Fruit fly (Drosophila melanogaster): ENCODE results near the gene CG34302.

Gene CG34302

dm6 chr3R:9791177-9791806, 32.3 kb downstream of the CG34302 start, which contains the start of the genes CG12945 and CG8507 (continued):
- no peak for TF ChIP-seq nerfin-2 (GFP tag; IDR thresholded peaks at IDR 0.05; ENCODE audit: partially characterized antibody)
- peak; percentile 52 for TF ChIP-seq BEAF-32 (GFP tag; optimal IDR thresholded peaks at IDR 0.05)
- TF ChIP-seq Fer1 (GFP tag; optimal IDR thresholded peaks at IDR 0.05), result peak; percentile 57
- no peak for TF ChIP-seq Adf1 (GFP tag; IDR thresholded peaks at IDR 0.05)
- no peak for TF ChIP-seq CG2129 (GFP tag; IDR thresholded peaks at IDR 0.05; ENCODE audit: partially characterized antibody)
- no peak for TF ChIP-seq CG5180 (GFP tag; optimal IDR thresholded peaks at IDR 0.05)
- no peak for TF ChIP-seq CG1529 (GFP tag; optimal IDR thresholded peaks at IDR 0.05)
- peak; percentile 4 for TF ChIP-seq dmrt11E (tag; optimal IDR thresholded peaks at IDR 0.05)
- TF ChIP-seq toy (GFP tag; IDR thresholded peaks at IDR 0.05), result no peak
- peak; percentile 31 for TF ChIP-seq CG10979 (tag; optimal IDR thresholded peaks at IDR 0.05)
- TF ChIP-seq br (optimal IDR thresholded peaks at IDR 0.05), result no peak
- no peak for TF ChIP-seq amos (GFP tag; IDR thresholded peaks at IDR 0.05; ENCODE audit: partially characterized antibody)
- TF ChIP-seq vvl (GFP tag; IDR thresholded peaks at IDR 0.05), result peak; percentile 31; the same call in 1 of the 2 replicates
- TF ChIP-seq CG10366 (GFP tag; IDR thresholded peaks at IDR 0.05), result no peak; the same call in 1 of the 2 replicates
- TF ChIP-seq her (GFP tag; optimal IDR thresholded peaks at IDR 0.05), result no peak
- no peak for TF ChIP-seq CG2202 (tag; optimal IDR thresholded peaks at IDR 0.05)
- peak; percentile 68 for TF ChIP-seq phol (tag; optimal IDR thresholded peaks at IDR 0.05)
- TF ChIP-seq so (GFP tag; IDR thresholded peaks at IDR 0.05), result no peak
- TF ChIP-seq sob (GFP tag; IDR thresholded peaks at IDR 0.05), result peak; percentile 8; the same call in 1 of the 2 replicates
- peak; percentile 43 for TF ChIP-seq CG12744 (GFP tag; optimal IDR thresholded peaks at IDR 0.05)
- no peak for TF ChIP-seq CG13894 (tag; optimal IDR thresholded peaks at IDR 0.05)
- peak; percentile 58 for TF ChIP-seq CG13775 (GFP tag; optimal IDR thresholded peaks at IDR 0.05)
- TF ChIP-seq Hr78 (GFP tag; optimal IDR thresholded peaks at IDR 0.05), result no peak
- TF ChIP-seq HLH4C (GFP tag; IDR thresholded peaks at IDR 0.05; ENCODE audit: partially characterized antibody), result no peak
- peak; percentile 63 for TF ChIP-seq Hsf (GFP tag; optimal IDR thresholded peaks at IDR 0.05)
- TF ChIP-seq Dfd (GFP tag; optimal IDR thresholded peaks at IDR 0.05), result no peak
- no peak for TF ChIP-seq CG3838 (GFP tag; optimal IDR thresholded peaks at IDR 0.05)
- TF ChIP-seq CG7372 (GFP tag; IDR thresholded peaks at IDR 0.05), result no peak
- peak in 1 of 2 experiments; percentile 37 for TF ChIP-seq chif (GFP tag; optimal IDR thresholded peaks at IDR 0.05)
- peak; percentile 28 for TF ChIP-seq jumu (GFP tag; optimal IDR thresholded peaks at IDR 0.05)
- TF ChIP-seq Dip3 (GFP tag; optimal IDR thresholded peaks at IDR 0.05), result peak; percentile 52
- no peak for TF ChIP-seq CG1024 (GFP tag; IDR thresholded peaks at IDR 0.05)
- TF ChIP-seq CHES-1-like (GFP tag; optimal IDR thresholded peaks at IDR 0.05), result peak; percentile 54
- TF ChIP-seq repo (GFP tag; optimal IDR thresholded peaks at IDR 0.05), result no peak
- peak; percentile 41 for TF ChIP-seq chn (GFP tag; optimal IDR thresholded peaks at IDR 0.05)
- TF ChIP-seq slbo (GFP tag; IDR thresholded peaks at IDR 0.05), result peak; percentile 47; the same call in 1 of the 2 replicates
- TF ChIP-seq CTCF (GFP tag; optimal IDR thresholded peaks at IDR 0.05), result no peak
- no peak for TF ChIP-seq exex (tag; optimal IDR thresholded peaks at IDR 0.05)
- TF ChIP-seq CG13424 (tag; optimal IDR thresholded peaks at IDR 0.05), result peak; percentile 67
- no peak for TF ChIP-seq CG31365 (tag; optimal IDR thresholded peaks at IDR 0.05)
- peak; percentile 63 for TF ChIP-seq grau (tag; optimal IDR thresholded peaks at IDR 0.05)
- no peak for TF ChIP-seq CG3726 (GFP tag; IDR thresholded peaks at IDR 0.05)
- peak; percentile 37 for TF ChIP-seq gcm (GFP tag; optimal IDR thresholded peaks at IDR 0.05)
- TF ChIP-seq mam (GFP tag; optimal IDR thresholded peaks at IDR 0.05), result peak; percentile 44
- TF ChIP-seq Dip2 (GFP tag; IDR thresholded peaks at IDR 0.05), result no peak
- no peak for TF ChIP-seq CG17385 (GFP tag; optimal IDR thresholded peaks at IDR 0.05)
- TF ChIP-seq CG8290 (GFP tag; optimal IDR thresholded peaks at IDR 0.05), result peak; percentile 45
- no peak for TF ChIP-seq CG8290 (tag; optimal IDR thresholded peaks at IDR 0.05)
- TF ChIP-seq CG17829 (tag; optimal IDR thresholded peaks at IDR 0.05), result peak; percentile 54
- peak; percentile 81 for TF ChIP-seq CG3847 (GFP tag; IDR thresholded peaks at IDR 0.05)
- TF ChIP-seq CG15073 (GFP tag; optimal IDR thresholded peaks at IDR 0.05), result no peak

Measured in whole organism, embryonic.